Fruit fly (Drosophila melanogaster): Measurements from ENCODE around the gene CG7514.

- no peak for TF ChIP-seq Dll (optimal IDR thresholded peaks at IDR 0.05)
- TF ChIP-seq pan (optimal IDR thresholded peaks at IDR 0.05), result no peak
- no peak for TF ChIP-seq CG8478 (optimal IDR thresholded peaks at IDR 0.05)
- TF ChIP-seq psq (optimal IDR thresholded peaks at IDR 0.05), result no peak
- no peak for TF ChIP-seq usp (GFP tag; optimal IDR thresholded peaks at IDR 0.05)
Observed at dm6 chr3L:4720510-4721157, 32.1 kb upstream of the CG7514 start.

Data from whole organism.